Fruit fly (Drosophila melanogaster): ENCODE data around the gene CG33995.

The CG33995 gene

dm6 chr2L:5070797-5071579 lies 27.9 kb downstream of the CG33995 start, which contains the start of gene RpL37A (continued):
- TF ChIP-seq CG10321 (GFP tag; IDR thresholded peaks at IDR 0.05) (peak; percentile 58; the same call in 1 of the 2 replicates), CG10366 (GFP tag; IDR thresholded peaks at IDR 0.05) (peak; percentile 74), Dbx (GFP tag; IDR thresholded peaks at IDR 0.05) (peak; percentile 86), CG11085 (GFP tag; IDR thresholded peaks at IDR 0.05) (peak; percentile 62; the same call in 1 of the 2 replicates), toy (GFP tag; IDR thresholded peaks at IDR 0.05) (0 out of 2 replicates have a peak, but pooled peaks have one; percentile 29), TFAM (GFP tag; optimal IDR thresholded peaks at IDR 0.05) (peak; percentile 68), ranshi (GFP tag; IDR thresholded peaks at IDR 0.05) (peak; percentile 77; the same call in 1 of the 2 replicates), unc-4 (GFP tag; IDR thresholded peaks at IDR 0.05; ENCODE audit: partially characterized antibody) (peak; percentile 32; the same call in 1 of the 2 replicates), slp2 (GFP tag; optimal IDR thresholded peaks at IDR 0.05) (peak; percentile 83), sqz (GFP tag; optimal IDR thresholded peaks at IDR 0.05) (peak; percentile 86), CG2116 (GFP tag; optimal IDR thresholded peaks at IDR 0.05) (peak; percentile 86), abd-A (tag; optimal IDR thresholded peaks at IDR 0.05) (no peak), CG7745 (tag; optimal IDR thresholded peaks at IDR 0.05) (peak; percentile 4), CG7839 (tag; optimal IDR thresholded peaks at IDR 0.05) (peak; percentile 72), unpg (GFP tag; optimal IDR thresholded peaks at IDR 0.05) (peak; percentile 75), CrebB (tag; optimal IDR thresholded peaks at IDR 0.05) (peak; percentile 59), sima (GFP tag; optimal IDR thresholded peaks at IDR 0.05) (peak; percentile 64), CG2199 (GFP tag; IDR thresholded peaks at IDR 0.05) (peak; percentile 89), D19B (GFP tag; optimal IDR thresholded peaks at IDR 0.05) (peak; percentile 64), CG9797 (GFP tag; optimal IDR thresholded peaks at IDR 0.05) (peak; percentile 96), hth (optimal IDR thresholded peaks at IDR 0.05) (no peak), CG4617 (GFP tag; optimal IDR thresholded peaks at IDR 0.05; ENCODE audit: borderline replicate concordance) (peak; percentile 41), CG9727 (GFP tag; optimal IDR thresholded peaks at IDR 0.05) (peak; percentile 91), Bdp1 (GFP tag; optimal IDR thresholded peaks at IDR 0.05) (peak; percentile 62), twi (tag; optimal IDR thresholded peaks at IDR 0.05) (peak; percentile 53), Aef1 (GFP tag; IDR thresholded peaks at IDR 0.05) (no peak; the same call in 2 of the 3 replicates), Ssrp (tag; optimal IDR thresholded peaks at IDR 0.05) (peak; percentile 55), CG12071 (GFP tag; optimal IDR thresholded peaks at IDR 0.05) (peak; percentile 78), NC2α (GFP tag; optimal IDR thresholded peaks at IDR 0.05) (peak; percentile 73), HmgD (GFP tag; optimal IDR thresholded peaks at IDR 0.05) (peak; percentile 65), Pdp1 (GFP tag; optimal IDR thresholded peaks at IDR 0.05) (peak; percentile 60 to 85), CG6254 (GFP tag; optimal IDR thresholded peaks at IDR 0.05) (peak; percentile 73), CG32772 (GFP tag; IDR thresholded peaks at IDR 0.05) (no peak; the same call in 1 of the 2 replicates), Camta (GFP tag; optimal IDR thresholded peaks at IDR 0.05) (peak; percentile 86), phol (tag; optimal IDR thresholded peaks at IDR 0.05) (peak; percentile 83), CG12744 (GFP tag; optimal IDR thresholded peaks at IDR 0.05) (peak; percentile 71), row (GFP tag; IDR thresholded peaks at IDR 0.05) (peak; percentile 64), Dek (tag; optimal IDR thresholded peaks at IDR 0.05) (peak; percentile 58), CG4730 (GFP tag; IDR thresholded peaks at IDR 0.05) (no peak), sr (GFP tag; IDR thresholded peaks at IDR 0.05) (no peak; the same call in 1 of the 3 replicates), ssp (GFP tag; IDR thresholded peaks at IDR 0.05) (peak; percentile 7; the same call in 1 of the 2 replicates), CG10979 (tag; optimal IDR thresholded peaks at IDR 0.05) (peak; percentile 69), Sox100B (GFP tag; optimal IDR thresholded peaks at IDR 0.05) (peak; percentile 80), Trl (optimal IDR thresholded peaks at IDR 0.05) (no peak), Trl (GFP tag; optimal IDR thresholded peaks at IDR 0.05) (peak; percentile 89), crp (GFP tag; optimal IDR thresholded peaks at IDR 0.05) (peak in 1 of 2 experiments; percentile 54), gem (tag; optimal IDR thresholded peaks at IDR 0.05) (no peak), en (GFP tag; optimal IDR thresholded peaks at IDR 0.05) (peak; percentile 47), CG6791 (GFP tag; IDR thresholded peaks at IDR 0.05; ENCODE audit: partially characterized antibody) (0 out of 3 replicates have a peak, but pooled peaks have one; percentile 11)

Data from whole organism, embryonic.